Worm (Caenorhabditis elegans) whole organism, L1 larva: ENCODE results near the gene clh-3.
A peak's percentile ranks its signal among the peaks of the same experiment; 100 is the strongest.

Experiments used
- C34B4.2 ChIP-seq: sonication (generic microtip); optimal IDR thresholded peaks from 2 replicates; lab custom pipeline; 2017; ENCODE audit warnings: mild to moderate bottlenecking, missing genetic modification characterization, missing compliant biosample characterization
- F16B12.6 ChIP-seq: fragments of 150-350 bp; optimal IDR thresholded peaks from 2 replicates; lab custom pipeline; 2014; ENCODE audit warnings: missing biosample characterization, missing genetic modification characterization
- ama-1 ChIP-seq: fragments of 150-350 bp; optimal IDR thresholded peaks from 2 replicates; lab custom pipeline; 2014
- blmp-1 ChIP-seq: fragments of 150-350 bp; optimal IDR thresholded peaks from 2 replicates; lab custom pipeline; 2014; ENCODE audit warnings: missing biosample characterization, missing genetic modification characterization
- ceh-63 ChIP-seq: fragments of 200-800 bp; sonication (Bioruptor generic); optimal IDR thresholded peaks from 2 replicates; lab custom pipeline; 2018; ENCODE audit warnings: mild to moderate bottlenecking, missing genetic modification characterization, missing compliant biosample characterization
- ces-1 ChIP-seq: fragments of 150-350 bp; optimal IDR thresholded peaks from 2 replicates; lab custom pipeline; 2014; ENCODE audit warnings: missing biosample characterization, missing genetic modification reagents, missing genetic modification characterization
- dsc-1 ChIP-seq: sonication (generic microtip); optimal IDR thresholded peaks from 2 replicates; lab custom pipeline; 2016; ENCODE audit warnings: mild to moderate bottlenecking, missing genetic modification characterization, missing compliant biosample characterization
- efl-1 ChIP-seq, 4 experiments: fragments of 150-350 bp; optimal IDR thresholded peaks in 3 of 4; peaks in 1 of 4; 1 replicate in 1 of 4; 2 replicates in 3 of 4; lab custom pipeline; 2014; ENCODE audit warnings: missing biosample characterization in 2 of 4, missing genetic modification characterization in 2 of 4, missing genetic modification reagents in 2 of 4
- egl-13 ChIP-seq: sonication (generic microtip); optimal IDR thresholded peaks from 2 replicates; lab custom pipeline; 2016; ENCODE audit warnings: missing genotype, missing genetic modification reagents, missing genetic modification characterization, missing compliant biosample characterization
- egl-27 ChIP-seq, 2 experiments: fragments of 150-350 bp in 1 of 2; sonication (generic microtip); optimal IDR thresholded peaks; 3 replicates each; lab custom pipeline; 2017 to 2018; ENCODE audit warnings: missing biosample characterization in 2 of 2, missing genetic modification characterization in 2 of 2, missing genetic modification reagents in 2 of 2
- elt-2 ChIP-seq: sonication (generic microtip); optimal IDR thresholded peaks from 2 replicates; lab custom pipeline; 2016; ENCODE audit warnings: missing genetic modification characterization, mild to moderate bottlenecking, inconsistent platforms, missing compliant biosample characterization, missing genetic modification reagents
- elt-3 ChIP-seq, 6 experiments: fragments of 150-350 bp in 1 of 6; sonication (generic microtip); optimal IDR thresholded peaks; 2 replicates each; lab custom pipeline; 2017 to 2018; ENCODE audit warnings: missing biosample characterization in 6 of 6, missing genetic modification characterization in 6 of 6, inconsistent platforms in 1 of 6
- fkh-4 ChIP-seq: sonication (generic microtip); optimal IDR thresholded peaks from 2 replicates; lab custom pipeline; 2016; ENCODE audit warnings: missing compliant biosample characterization, missing genetic modification characterization, borderline replicate concordance
- grh-1 ChIP-seq: fragments of 200-800 bp; sonication (Bioruptor generic); IDR thresholded peaks from 2 replicates; pipeline ENCODE4 v1.3.6; 2022; ENCODE audit warnings: missing genetic modification reagents, missing genetic modification characterization, missing compliant biosample characterization
- hlh-17 ChIP-seq: fragments of 200-800 bp; sonication (Bioruptor generic); optimal IDR thresholded peaks from 2 replicates; lab custom pipeline; 2018; ENCODE audit warnings: missing genetic modification characterization, mild to moderate bottlenecking, missing compliant biosample characterization, moderate library complexity, borderline replicate concordance
- hlh-4 ChIP-seq: sonication (generic microtip); optimal IDR thresholded peaks from 2 replicates; lab custom pipeline; 2016; ENCODE audit warnings: mild to moderate bottlenecking, missing genetic modification characterization, missing compliant biosample characterization
- hpl-2 ChIP-seq: fragments of 150-350 bp; optimal IDR thresholded peaks from 2 replicates; lab custom pipeline; 2014; ENCODE audit warnings: missing biosample characterization, missing genetic modification reagents, missing genetic modification characterization
- irx-1 ChIP-seq: sonication (generic microtip); optimal IDR thresholded peaks from 2 replicates; lab custom pipeline; 2016; ENCODE audit warnings: missing genetic modification characterization, missing compliant biosample characterization
- isw-1 ChIP-seq: fragments of 200-800 bp; sonication (Bioruptor generic); IDR thresholded peaks from 2 replicates; pipeline ENCODE4 v1.3.6; 2022; ENCODE audit warnings: missing genetic modification characterization, missing compliant biosample characterization
- lin-14 ChIP-seq: fragments of 200-800 bp; sonication (Bioruptor generic); optimal IDR thresholded peaks from 2 replicates; lab custom pipeline; 2018; ENCODE audit warnings: mild to moderate bottlenecking, missing genetic modification characterization, moderate library complexity, missing compliant biosample characterization
- lin-15B ChIP-seq: fragments of 150-350 bp; sonication (generic microtip); optimal IDR thresholded peaks from 3 replicates; lab custom pipeline; 2014; ENCODE audit warnings: missing biosample characterization, missing genetic modification characterization
- lin-35 ChIP-seq, 2 experiments: fragments of 150-350 bp; optimal IDR thresholded peaks; 2 replicates each; lab custom pipeline; 2014; ENCODE audit warnings: missing biosample characterization in 2 of 2, missing genetic modification characterization in 2 of 2, missing genetic modification reagents in 2 of 2
- mab-9 ChIP-seq: fragments of 200-800 bp; sonication (Bioruptor generic); IDR thresholded peaks from 2 replicates; pipeline ENCODE4 v1.3.6; 2022; ENCODE audit warnings: missing genetic modification reagents, missing genetic modification characterization, missing compliant biosample characterization
- nhr-20 ChIP-seq: sonication (generic microtip); optimal IDR thresholded peaks from 2 replicates; lab custom pipeline; 2016; ENCODE audit warnings: mild to moderate bottlenecking, missing genetic modification characterization, missing compliant biosample characterization
- nhr-76 ChIP-seq: sonication (generic microtip); optimal IDR thresholded peaks from 2 replicates; lab custom pipeline; 2017; ENCODE audit warnings: missing biosample characterization, missing genetic modification characterization
- nhr-77 ChIP-seq: fragments of 150-350 bp; optimal IDR thresholded peaks from 2 replicates; lab custom pipeline; 2014; ENCODE audit warnings: missing biosample characterization, missing genetic modification characterization
- nhr-84 ChIP-seq: sonication (generic microtip); optimal IDR thresholded peaks from 2 replicates; lab custom pipeline; 2017; ENCODE audit warnings: missing biosample characterization, missing genetic modification characterization
- nhr-85 ChIP-seq: sonication (generic microtip); peaks from one replicate; lab custom pipeline; 2016; ENCODE audit warnings: missing genetic modification characterization, inconsistent platforms, missing compliant biosample characterization
- nhr-90 ChIP-seq: sonication (generic microtip); optimal IDR thresholded peaks from 2 replicates; lab custom pipeline; 2016; ENCODE audit warnings: mild to moderate bottlenecking, missing genetic modification characterization, missing compliant biosample characterization; ENCODE audit not compliant: poor library complexity
- pag-3 ChIP-seq: sonication (generic microtip); optimal IDR thresholded peaks from 2 replicates; lab custom pipeline; 2017; ENCODE audit warnings: missing genetic modification characterization, mild to moderate bottlenecking, missing compliant biosample characterization, antibody characterized with exemption, borderline replicate concordance; ENCODE audit not compliant: insufficient read depth
- pax-3 ChIP-seq: fragments of 200-800 bp; sonication (Bioruptor generic); optimal IDR thresholded peaks from 2 replicates; lab custom pipeline; 2018; ENCODE audit warnings: mild to moderate bottlenecking, missing genetic modification characterization, moderate library complexity, missing compliant biosample characterization
- pqm-1 ChIP-seq: sonication (generic microtip); optimal IDR thresholded peaks from 3 replicates; lab custom pipeline; 2017; ENCODE audit warnings: missing biosample characterization, missing genetic modification characterization
- rnt-1 ChIP-seq: sonication (generic microtip); optimal IDR thresholded peaks from 2 replicates; lab custom pipeline; 2016; ENCODE audit warnings: mild to moderate bottlenecking, missing genetic modification characterization, moderate library complexity, missing compliant biosample characterization
- snpc-4 ChIP-seq: fragments of 150-350 bp; optimal IDR thresholded peaks from 2 replicates; lab custom pipeline; 2014; ENCODE audit warnings: missing biosample characterization, missing genetic modification characterization
- snu-23 ChIP-seq: sonication (generic microtip); optimal IDR thresholded peaks from 2 replicates; lab custom pipeline; 2016; ENCODE audit warnings: missing genetic modification characterization, missing compliant biosample characterization
- tlp-1 ChIP-seq: fragments of 150-350 bp; optimal IDR thresholded peaks from 2 replicates; lab custom pipeline; 2014; ENCODE audit warnings: missing biosample characterization, missing genetic modification characterization
- unc-30 ChIP-seq: sonication (generic microtip); optimal IDR thresholded peaks from 2 replicates; lab custom pipeline; 2017; ENCODE audit warnings: missing biosample characterization, missing genetic modification characterization
- unc-86 ChIP-seq: sonication (generic microtip); optimal IDR thresholded peaks from 2 replicates; lab custom pipeline; 2016; ENCODE audit warnings: missing genetic modification characterization, missing compliant biosample characterization
- unc-98 ChIP-seq: fragments of 200-800 bp; sonication (Bioruptor generic); IDR thresholded peaks from 2 replicates; pipeline ENCODE4 v1.3.6; 2022; ENCODE audit warnings: missing genetic modification characterization, missing compliant biosample characterization
- vab-15 ChIP-seq: sonication (generic microtip); optimal IDR thresholded peaks from 2 replicates; lab custom pipeline; 2017; ENCODE audit warnings: missing genotype, mild to moderate bottlenecking, missing genetic modification characterization, missing compliant biosample characterization
- zag-1 ChIP-seq: fragments of 150-350 bp; optimal IDR thresholded peaks from 2 replicates; lab custom pipeline; 2014; ENCODE audit warnings: missing biosample characterization, missing genetic modification characterization
- zip-4 ChIP-seq: fragments of 200-800 bp; sonication (Bioruptor generic); optimal IDR thresholded peaks from 2 replicates; lab custom pipeline; 2018; ENCODE audit warnings: mild to moderate bottlenecking, missing genetic modification characterization, moderate library complexity, missing compliant biosample characterization
- ztf-4 ChIP-seq: fragments of 150-350 bp; optimal IDR thresholded peaks from 2 replicates; lab custom pipeline; 2014; ENCODE audit warnings: missing biosample characterization, missing genetic modification characterization

clh-3 gene

ce11 chrII:7251978-7252377, 26.3 kb upstream of the clh-3 start, which contains the start of the genes prx-13 and ada-2:
Gene prx-13, minus strand, starts transcription at chrII:7252015.
Gene ada-2, plus strand, starts transcription at chrII:7252259.
- TF ChIP-seq lin-35 (GFP tag; optimal IDR thresholded peaks at IDR 0.05; lab: Kevin White, UChicago): peak in 1 of 2 experiments; percentile 14
- peak in 1 of 6 experiments; percentile 29 for TF ChIP-seq elt-3 (tag; optimal IDR thresholded peaks at IDR 0.05; lab: Kevin White, UChicago)
- no peak for TF ChIP-seq nhr-84 (tag; lab: Kevin White, UChicago)
- TF ChIP-seq mab-9: no peak
- no peak for TF ChIP-seq unc-98 (GFP tag; lab: Robert Waterston, UW)
- TF ChIP-seq elt-2: peak; percentile 45
- TF ChIP-seq tlp-1 (tag; lab: Kevin White, UChicago): no peak
- TF ChIP-seq isw-1 (GFP tag; lab: Robert Waterston, UW): no peak
- peak; percentile 85 for TF ChIP-seq nhr-20 (tag; lab: Kevin White, UChicago)
- TF ChIP-seq snu-23: peak; percentile 12
- TF ChIP-seq efl-1 (optimal IDR thresholded peaks at IDR 0.05; lab: Kevin White, UChicago): no peak
- peak in 1 of 2 experiments; percentile 78 for TF ChIP-seq efl-1 (GFP tag; optimal IDR thresholded peaks at IDR 0.05 in 1 of 2; lab: Kevin White, UChicago)
- no peak for TF ChIP-seq egl-13

- TF ChIP-seq ztf-4 (tag; lab: Kevin White, UChicago) (no peak), nhr-77 (tag; lab: Kevin White, UChicago) (no peak), F16B12.6 (tag; lab: Kevin White, UChicago) (no peak), hlh-4 (tag; lab: Kevin White, UChicago) (no peak), C34B4.2 (tag; lab: Kevin White, UChicago) (no peak), nhr-76 (tag; lab: Kevin White, UChicago) (no peak), pag-3 (no peak), efl-1 (optimal IDR thresholded peaks at IDR 0.05; lab: Kevin White, UChicago) (no peak), efl-1 (GFP tag; optimal IDR thresholded peaks at IDR 0.05 in 1 of 2; lab: Kevin White, UChicago) (no peak), zag-1 (tag; lab: Kevin White, UChicago) (no peak), fkh-4 (tag; lab: Kevin White, UChicago) (no peak), grh-1 (GFP tag; lab: Robert Waterston, UW) (no peak)
Measured at ce11 chrII:7245576-7245975, 19.9 kb upstream of the clh-3 start, which contains the start of gene skpo-3. Gene skpo-3, plus strand, starts transcription at chrII:7245876.

- TF ChIP-seq zag-1 (tag; lab: Kevin White, UChicago) (no peak), blmp-1 (tag; lab: Kevin White, UChicago) (peak; percentile 92), dsc-1 (tag; lab: Kevin White, UChicago) (no peak), ceh-63 (GFP tag; lab: Kevin White, UChicago) (no peak), vab-15 (tag; lab: Kevin White, UChicago) (no peak), ama-1 (lab: Kevin White, UChicago) (no peak)
Measured at ce11 chrII:7242754-7243153, 17.0 kb upstream of the clh-3 start.

ce11 chrII:7239705-7240104, 14.0 kb upstream of the clh-3 start:
- TF ChIP-seq nhr-85 (tag; lab: Kevin White, UChicago): peak; percentile 56
- no peak for TF ChIP-seq zip-4 (GFP tag; lab: Kevin White, UChicago)
- TF ChIP-seq lin-14: peak; percentile 13

- TF ChIP-seq pax-3 (tag; lab: Kevin White, UChicago) (no peak), pqm-1 (tag; lab: Kevin White, UChicago) (no peak), ces-1 (no peak), rnt-1 (tag; lab: Kevin White, UChicago) (no peak), hlh-17 (GFP tag; lab: Kevin White, UChicago) (no peak), irx-1 (tag; lab: Kevin White, UChicago) (no peak), lin-15B (no peak), hpl-2 (GFP tag; lab: Kevin White, UChicago) (no peak), efl-1 (optimal IDR thresholded peaks at IDR 0.05; lab: Kevin White, UChicago) (no peak), efl-1 (GFP tag; optimal IDR thresholded peaks at IDR 0.05 in 1 of 2; lab: Kevin White, UChicago) (peak in 1 of 2 experiments; percentile 52), unc-30 (tag; lab: Kevin White, UChicago) (no peak), isw-1 (GFP tag; lab: Robert Waterston, UW) (no peak), fkh-4 (tag; lab: Kevin White, UChicago) (no peak), egl-13 (no peak), nhr-90 (no peak), elt-2 (no peak), nhr-85 (tag; lab: Kevin White, UChicago) (peak; percentile 60), unc-86 (tag; lab: Kevin White, UChicago) (no peak), egl-27 (tag; optimal IDR thresholded peaks at IDR 0.05; lab: Kevin White, UChicago) (no peak), grh-1 (GFP tag; lab: Robert Waterston, UW) (no peak), snpc-4 (no peak), lin-14 (peak; percentile 31), F16B12.6 (tag; lab: Kevin White, UChicago) (no peak)
Measured at ce11 chrII:7238791-7239190, 13.1 kb upstream of the clh-3 start.
